Worm (Caenorhabditis elegans) whole organism, L4 larva: Measurements from ENCODE around the gene F35A5.2.

Experiments
- F10B5.3 ChIP-seq: sonication (generic microtip); optimal IDR thresholded peaks from 2 replicates; lab custom pipeline; 2016; ENCODE audit warnings: mild to moderate bottlenecking, missing genetic modification characterization, missing compliant biosample characterization
- F37D6.2 ChIP-seq: sonication (generic microtip); optimal IDR thresholded peaks from 2 replicates; lab custom pipeline; 2016; ENCODE audit warnings: mild to moderate bottlenecking, missing genetic modification characterization, missing compliant biosample characterization
- F44E2.7 ChIP-seq: fragments of 200-800 bp; sonication (Bioruptor generic); IDR thresholded peaks from 2 replicates; pipeline ENCODE4 v2.1.2; 2022; ENCODE audit warnings: missing genetic modification characterization, missing compliant biosample characterization
- F49E8.2 ChIP-seq: sonication (generic microtip); optimal IDR thresholded peaks from 2 replicates; lab custom pipeline; 2016; ENCODE audit warnings: missing compliant biosample characterization, mild to moderate bottlenecking, missing genetic modification characterization, borderline replicate concordance
- R02D3.7 ChIP-seq: fragments of 150-350 bp; sonication (generic microtip); optimal IDR thresholded peaks from 3 replicates; lab custom pipeline; 2014; ENCODE audit warnings: missing biosample characterization, missing genetic modification characterization
- T20F7.1 ChIP-seq: fragments of 200-800 bp; sonication (Bioruptor generic); optimal IDR thresholded peaks from 2 replicates; lab custom pipeline; 2018; ENCODE audit warnings: mild to moderate bottlenecking, missing genetic modification characterization, missing compliant biosample characterization
- T26A8.4 ChIP-seq: fragments of 200-800 bp; sonication (Bioruptor generic); IDR thresholded peaks from 2 replicates; pipeline ENCODE4 v1.3.6; 2022; ENCODE audit warnings: missing genetic modification characterization, missing compliant biosample characterization
- Y48G9A.11 ChIP-seq: fragments of 200-800 bp; sonication (Bioruptor generic); IDR thresholded peaks from 2 replicates; pipeline ENCODE4 v1.3.6; 2022; ENCODE audit warnings: missing genetic modification reagents, missing genetic modification characterization, missing compliant biosample characterization
- Y75B8A.6 ChIP-seq: fragments of 200-800 bp; sonication (Bioruptor generic); IDR thresholded peaks from 2 replicates; pipeline ENCODE4 v1.3.6; 2022; ENCODE audit warnings: missing genetic modification reagents, missing genetic modification characterization, missing compliant biosample characterization
- ama-1 ChIP-seq: fragments of 150-350 bp; optimal IDR thresholded peaks from 2 replicates; lab custom pipeline; 2014; ENCODE audit warnings: inconsistent platforms, mixed read lengths
- attf-4 ChIP-seq: sonication (generic microtip); optimal IDR thresholded peaks from 3 replicates; lab custom pipeline; 2017; ENCODE audit warnings: missing biosample characterization, missing genetic modification characterization
- ceh-20 ChIP-seq: fragments of 200-800 bp; sonication (Bioruptor generic); IDR thresholded peaks from 2 replicates; pipeline ENCODE4 v1.3.6; 2022; ENCODE audit warnings: missing genetic modification reagents, missing genetic modification characterization, missing compliant biosample characterization
- ceh-44 ChIP-seq: fragments of 200-800 bp; sonication (Bioruptor generic); IDR thresholded peaks from 2 replicates; pipeline ENCODE4 v1.3.6; 2022; ENCODE audit warnings: missing genetic modification reagents, missing genetic modification characterization, missing compliant biosample characterization
- cey-2 ChIP-seq: sonication (generic microtip); optimal IDR thresholded peaks from 3 replicates; lab custom pipeline; 2017; ENCODE audit warnings: missing genetic modification characterization, mild to moderate bottlenecking, missing compliant biosample characterization, antibody characterized with exemption, borderline replicate concordance; ENCODE audit not compliant: insufficient read depth
- daf-12 ChIP-seq: fragments of 150-350 bp; optimal IDR thresholded peaks from 2 replicates; lab custom pipeline; 2014; ENCODE audit warnings: missing biosample characterization, missing genetic modification reagents, missing genetic modification characterization
- daf-16 ChIP-seq, 3 experiments: sonication (generic microtip); optimal IDR thresholded peaks; 2 replicates each; lab custom pipeline; 2016 to 2017; ENCODE audit warnings: missing genetic modification characterization in 3 of 3, missing genetic modification reagents in 3 of 3, mild to moderate bottlenecking in 2 of 3, missing compliant biosample characterization in 2 of 3, missing biosample characterization in 1 of 3, moderate library complexity in 1 of 3
- daf-8 ChIP-seq: fragments of 200-800 bp; sonication (Bioruptor generic); IDR thresholded peaks from 2 replicates; pipeline ENCODE4 v1.3.6; 2022; ENCODE audit warnings: missing genetic modification characterization, missing compliant biosample characterization
- dmd-6 ChIP-seq: fragments of 200-800 bp; sonication (Bioruptor generic); IDR thresholded peaks from 2 replicates; pipeline ENCODE4 v1.3.6; 2022; ENCODE audit warnings: missing genetic modification reagents, missing genetic modification characterization, missing compliant biosample characterization
- dmd-8 ChIP-seq: fragments of 200-800 bp; sonication (Bioruptor generic); IDR thresholded peaks from 2 replicates; pipeline ENCODE4 v1.3.6; 2022; ENCODE audit warnings: missing genetic modification characterization, missing compliant biosample characterization
- dve-1 ChIP-seq: sonication (generic microtip); optimal IDR thresholded peaks from 2 replicates; lab custom pipeline; 2017; ENCODE audit warnings: antibody characterized with exemption, mild to moderate bottlenecking, missing genetic modification characterization, missing compliant biosample characterization; ENCODE audit not compliant: insufficient read depth
- gei-8 ChIP-seq: fragments of 200-800 bp; sonication (Bioruptor generic); optimal IDR thresholded peaks from 2 replicates; lab custom pipeline; 2018; ENCODE audit warnings: mild to moderate bottlenecking, missing genetic modification characterization, missing compliant biosample characterization
- hlh-11 ChIP-seq: fragments of 200-800 bp; sonication (Bioruptor generic); optimal IDR thresholded peaks from 2 replicates; lab custom pipeline; 2018; ENCODE audit warnings: mild to moderate bottlenecking, missing genetic modification characterization, missing compliant biosample characterization
- hmg-1.1 ChIP-seq: fragments of 200-800 bp; sonication (Bioruptor generic); IDR thresholded peaks from 2 replicates; pipeline ENCODE4 v1.3.6; 2022; ENCODE audit warnings: missing genetic modification reagents, missing genetic modification characterization, missing compliant biosample characterization
- jun-1 ChIP-seq: fragments of 150-350 bp; optimal IDR thresholded peaks from 2 replicates; lab custom pipeline; 2014; ENCODE audit warnings: missing biosample characterization, missing genetic modification reagents, missing genetic modification characterization
- lin-13 ChIP-seq: fragments of 150-350 bp; optimal IDR thresholded peaks from 2 replicates; lab custom pipeline; 2014; ENCODE audit warnings: missing biosample characterization, missing genetic modification reagents, missing genetic modification characterization
- lsy-2 ChIP-seq, 2 experiments: fragments of 150-350 bp in 1 of 2; sonication (generic microtip) in 1 of 2; optimal IDR thresholded peaks; 2 replicates each; lab custom pipeline; 2014 to 2017; ENCODE audit warnings: missing biosample characterization in 2 of 2, missing genetic modification characterization in 2 of 2
- madf-5 ChIP-seq, 2 experiments: fragments of 200-800 bp; sonication (Bioruptor generic); IDR thresholded peaks; 2 replicates each; pipeline ENCODE4 v1.3.6; 2022; ENCODE audit warnings: missing compliant biosample characterization in 2 of 2, missing genetic modification characterization in 2 of 2
- mdl-1 ChIP-seq, 2 experiments: fragments of 150-350 bp in 1 of 2; sonication (generic microtip) in 1 of 2; optimal IDR thresholded peaks; 2 replicates each; lab custom pipeline; 2014 to 2017; ENCODE audit warnings: missing biosample characterization in 2 of 2, missing genetic modification characterization in 2 of 2
- mes-2 ChIP-seq: sonication (generic microtip); optimal IDR thresholded peaks from 2 replicates; lab custom pipeline; 2016; ENCODE audit warnings: missing genotype, mild to moderate bottlenecking, missing genetic modification characterization, missing compliant biosample characterization; ENCODE audit not compliant: poor library complexity, severe bottlenecking
- mxl-2 ChIP-seq: fragments of 200-800 bp; sonication (Bioruptor generic); conservative IDR thresholded peaks from 2 replicates; pipeline ENCODE4 v1.3.6; 2022; ENCODE audit warnings: missing genetic modification reagents, missing genetic modification characterization, missing compliant biosample characterization
- nhr-10 ChIP-seq: fragments of 150-350 bp; optimal IDR thresholded peaks from 2 replicates; lab custom pipeline; 2014; ENCODE audit warnings: missing biosample characterization, missing genetic modification characterization
- nhr-11 ChIP-seq: fragments of 150-350 bp; optimal IDR thresholded peaks from 2 replicates; lab custom pipeline; 2014; ENCODE audit warnings: missing biosample characterization, missing genetic modification characterization
- nhr-111 ChIP-seq: fragments of 200-800 bp; sonication (Bioruptor generic); optimal IDR thresholded peaks from 2 replicates; lab custom pipeline; 2018; ENCODE audit warnings: mild to moderate bottlenecking, missing genetic modification characterization, missing compliant biosample characterization
- nhr-28 ChIP-seq: fragments of 150-350 bp; optimal IDR thresholded peaks from 2 replicates; lab custom pipeline; 2014; ENCODE audit warnings: missing biosample characterization, missing genetic modification characterization
- nhr-41 ChIP-seq: fragments of 200-800 bp; sonication (Bioruptor generic); IDR thresholded peaks from 2 replicates; pipeline ENCODE4 v1.3.6; 2022; ENCODE audit warnings: missing genetic modification reagents, missing genetic modification characterization, missing compliant biosample characterization
- nhr-42 ChIP-seq: fragments of 200-800 bp; sonication (Bioruptor generic); IDR thresholded peaks from 2 replicates; pipeline ENCODE4 v1.3.6; 2022; ENCODE audit warnings: missing genetic modification characterization, missing compliant biosample characterization
- nhr-48 ChIP-seq: sonication (generic microtip); optimal IDR thresholded peaks from 2 replicates; lab custom pipeline; 2016; ENCODE audit warnings: mild to moderate bottlenecking, missing genetic modification characterization, missing compliant biosample characterization
- nhr-6 ChIP-seq: fragments of 150-350 bp; optimal IDR thresholded peaks from 2 replicates; lab custom pipeline; 2014; ENCODE audit warnings: missing biosample characterization, missing genetic modification characterization
- nhr-76 ChIP-seq: fragments of 150-350 bp; optimal IDR thresholded peaks from 2 replicates; lab custom pipeline; 2014; ENCODE audit warnings: missing biosample characterization, missing genetic modification characterization
- php-3 ChIP-seq: fragments of 200-800 bp; sonication (Bioruptor generic); IDR thresholded peaks from 2 replicates; pipeline ENCODE4 v1.3.6; 2022; ENCODE audit warnings: missing genetic modification reagents, missing genetic modification characterization, missing compliant biosample characterization
- rbr-2 ChIP-seq: sonication (generic microtip); optimal IDR thresholded peaks from 2 replicates; lab custom pipeline; 2016; ENCODE audit warnings: missing genotype, missing genetic modification characterization, missing compliant biosample characterization
- saeg-2 ChIP-seq: fragments of 200-800 bp; sonication (Bioruptor generic); IDR thresholded peaks from 2 replicates; pipeline ENCODE4 v1.3.6; 2022; ENCODE audit warnings: missing genetic modification reagents, missing genetic modification characterization, missing compliant biosample characterization
- sdz-12 ChIP-seq: fragments of 200-800 bp; sonication (Bioruptor generic); optimal IDR thresholded peaks from 2 replicates; lab custom pipeline; 2018; ENCODE audit warnings: mild to moderate bottlenecking, missing genetic modification characterization, missing compliant biosample characterization
- skn-1 ChIP-seq: fragments of 150-350 bp; optimal IDR thresholded peaks from 2 replicates; lab custom pipeline; 2014; ENCODE audit warnings: missing biosample characterization, missing genetic modification characterization
- tra-1 ChIP-seq: fragments of 200-800 bp; sonication (Bioruptor generic); IDR thresholded peaks from 2 replicates; pipeline ENCODE4 v1.3.6; 2022; ENCODE audit warnings: missing genetic modification reagents, missing genetic modification characterization, missing compliant biosample characterization
- unc-130 ChIP-seq: sonication (generic microtip); optimal IDR thresholded peaks from 2 replicates; lab custom pipeline; 2016; ENCODE audit warnings: missing genetic modification reagents, missing genetic modification characterization, missing compliant biosample characterization
- unc-39 ChIP-seq: sonication (generic microtip); optimal IDR thresholded peaks from 2 replicates; lab custom pipeline; 2017; ENCODE audit warnings: missing biosample characterization, missing genetic modification characterization
- zag-1 ChIP-seq: fragments of 150-350 bp; optimal IDR thresholded peaks from 2 replicates; lab custom pipeline; 2014; ENCODE audit warnings: missing biosample characterization, missing genetic modification characterization
- zfp-2 ChIP-seq: sonication (generic microtip); optimal IDR thresholded peaks from 2 replicates; lab custom pipeline; 2016; ENCODE audit warnings: mild to moderate bottlenecking, missing genetic modification characterization, missing compliant biosample characterization
- zip-11 ChIP-seq: fragments of 200-800 bp; sonication (Bioruptor generic); IDR thresholded peaks from 2 replicates; pipeline ENCODE4 v1.3.6; 2022; ENCODE audit warnings: missing genetic modification characterization, missing compliant biosample characterization
- zip-2 ChIP-seq: fragments of 150-350 bp; optimal IDR thresholded peaks from 2 replicates; lab custom pipeline; 2014; ENCODE audit warnings: missing biosample characterization, missing genetic modification characterization
- ztf-7 ChIP-seq: fragments of 150-350 bp; optimal IDR thresholded peaks from 2 replicates; lab custom pipeline; 2014; ENCODE audit warnings: missing biosample characterization, missing genetic modification characterization

The F35A5.2 gene

ce11 chrX:3823869-3824268 lies 18.9 kb downstream of the F35A5.2 start (continued):
- TF ChIP-seq daf-8 (GFP tag; lab: Robert Waterston, UW), result no peak
- TF ChIP-seq nhr-41 (GFP tag; lab: Robert Waterston, UW), result no peak
- no peak for TF ChIP-seq rbr-2 (tag; lab: Kevin White, UChicago)
- no peak for TF ChIP-seq dmd-8 (GFP tag; lab: Robert Waterston, UW)
- TF ChIP-seq dmd-6 (GFP tag; lab: Robert Waterston, UW), result peak; percentile 98
- TF ChIP-seq zfp-2, result no peak
- TF ChIP-seq F10B5.3 (tag; lab: Kevin White, UChicago), result no peak
- TF ChIP-seq unc-39, result no peak
- no peak for TF ChIP-seq nhr-11 (tag; lab: Kevin White, UChicago)
- no peak for TF ChIP-seq sdz-12
- TF ChIP-seq Y75B8A.6 (GFP tag; lab: Robert Waterston, UW), result no peak
- no peak for TF ChIP-seq ceh-44
- TF ChIP-seq nhr-10 (tag; lab: Kevin White, UChicago), result peak; percentile 36
- no peak for TF ChIP-seq jun-1 (tag; lab: Kevin White, UChicago)
- no peak for TF ChIP-seq nhr-111 (GFP tag; lab: Kevin White, UChicago)
- no peak for TF ChIP-seq mes-2 (tag; lab: Kevin White, UChicago)
- TF ChIP-seq mdl-1 (tag; optimal IDR thresholded peaks at IDR 0.05; lab: Kevin White, UChicago), result peak in 1 of 2 experiments; percentile 36
- TF ChIP-seq zip-2 (tag; lab: Kevin White, UChicago), result no peak
- TF ChIP-seq cey-2 (tag; lab: Kevin White, UChicago), result no peak
- TF ChIP-seq php-3, result peak; percentile 95
- TF ChIP-seq tra-1, result peak; percentile 94
- TF ChIP-seq ama-1, result no peak
- peak; percentile 89 for TF ChIP-seq nhr-28 (tag; lab: Kevin White, UChicago)
- no peak for TF ChIP-seq zip-11
- peak; percentile 92 for TF ChIP-seq hlh-11 (tag; lab: Kevin White, UChicago)
- TF ChIP-seq nhr-6 (tag; lab: Kevin White, UChicago), result peak; percentile 52
- no peak for TF ChIP-seq mxl-2
- TF ChIP-seq nhr-48 (tag; lab: Kevin White, UChicago), result peak; percentile 87
- no peak for TF ChIP-seq T26A8.4 (GFP tag; lab: Robert Waterston, UW)
- no peak for TF ChIP-seq F37D6.2 (tag; lab: Kevin White, UChicago)
- TF ChIP-seq attf-4, result no peak
- TF ChIP-seq zag-1 (tag; lab: Kevin White, UChicago), result no peak
- TF ChIP-seq F49E8.2 (tag; lab: Kevin White, UChicago), result no peak
- TF ChIP-seq hmg-1.1 (GFP tag; lab: Robert Waterston, UW), result no peak
- TF ChIP-seq lin-13 (GFP tag; lab: Kevin White, UChicago), result no peak
- no peak for TF ChIP-seq madf-5 (GFP tag; IDR thresholded peaks at IDR 0.05; lab: Robert Waterston, UW)
- TF ChIP-seq dve-1 (tag; lab: Kevin White, UChicago), result peak; percentile 96
- no peak for TF ChIP-seq skn-1 (tag; lab: Kevin White, UChicago)
- TF ChIP-seq nhr-42, result no peak
- no peak for TF ChIP-seq ceh-20 (GFP tag; lab: Robert Waterston, UW)
- TF ChIP-seq gei-8 (GFP tag; lab: Kevin White, UChicago), result peak; percentile 90
- no peak for TF ChIP-seq daf-12 (tag; lab: Kevin White, UChicago)
- no peak for TF ChIP-seq R02D3.7 (tag; lab: Kevin White, UChicago)
- no peak for TF ChIP-seq Y48G9A.11 (GFP tag; lab: Robert Waterston, UW)
- peak in 1 of 2 experiments; percentile 78 for TF ChIP-seq daf-16 (GFP tag; optimal IDR thresholded peaks at IDR 0.05; lab: Kevin White, UChicago)
- peak; percentile 99 for TF ChIP-seq daf-16 (tag; optimal IDR thresholded peaks at IDR 0.05; lab: Kevin White, UChicago)
- no peak; the same call in 1 of the 2 replicates for TF ChIP-seq saeg-2 (GFP tag; lab: Robert Waterston, UW)
- TF ChIP-seq nhr-76 (tag; lab: Kevin White, UChicago), result no peak
- peak; percentile 1 for TF ChIP-seq ztf-7 (tag; lab: Kevin White, UChicago)
- no peak for TF ChIP-seq F44E2.7 (GFP tag; lab: Robert Waterston, UW)
- peak; percentile 55 for TF ChIP-seq T20F7.1
- TF ChIP-seq unc-130 (GFP tag; lab: Kevin White, UChicago), result no peak
- no peak for TF ChIP-seq lsy-2 (tag; optimal IDR thresholded peaks at IDR 0.05; lab: Kevin White, UChicago)
